Worm (Caenorhabditis elegans): Measurements from ENCODE around the gene ZC250.2.
"Not testable (repeated sequence)": the region's sequence is repeated elsewhere in the genome, so short reads cannot be mapped to it uniquely, and the experiment has no call there.

ce11 chrV:5776941-5777340 is 15.2 kb upstream of the ZC250.2 start, which contains the start of gene F44E7.4:
- not testable (repeated sequence) for TF ChIP-seq mbf-1, zag-1, lin-11, nhr-10, ceh-16, nhr-11, elt-3, nhr-77, snpc-4 (tag; optimal IDR thresholded peaks at IDR 0.05)
- TF ChIP-seq lsy-2 (tag; optimal IDR thresholded peaks at IDR 0.05) (peak in 1 of 2 experiments; percentile 59), unc-55 (GFP tag; optimal IDR thresholded peaks at IDR 0.05) (peak; percentile 64), sma-3 (GFP tag; optimal IDR thresholded peaks at IDR 0.05) (peak; percentile 19), nhr-25 (tag; optimal IDR thresholded peaks at IDR 0.05) (peak; percentile 2)
